Worm (Caenorhabditis elegans) whole organism, L4/young adult: ENCODE measurements around the gene agr-1.

ENCODE experiments used
- dao-5 ChIP-seq: sonication (generic microtip); optimal IDR thresholded peaks from 2 replicates; lab custom pipeline; 2016; ENCODE audit warnings: missing genotype, missing genetic modification characterization, moderate library complexity, missing compliant biosample characterization
- him-1 ChIP-seq: sonication (generic microtip); optimal IDR thresholded peaks from 2 replicates; lab custom pipeline; 2016; ENCODE audit warnings: missing genotype, missing genetic modification reagents, missing genetic modification characterization, missing compliant biosample characterization

DNA sequence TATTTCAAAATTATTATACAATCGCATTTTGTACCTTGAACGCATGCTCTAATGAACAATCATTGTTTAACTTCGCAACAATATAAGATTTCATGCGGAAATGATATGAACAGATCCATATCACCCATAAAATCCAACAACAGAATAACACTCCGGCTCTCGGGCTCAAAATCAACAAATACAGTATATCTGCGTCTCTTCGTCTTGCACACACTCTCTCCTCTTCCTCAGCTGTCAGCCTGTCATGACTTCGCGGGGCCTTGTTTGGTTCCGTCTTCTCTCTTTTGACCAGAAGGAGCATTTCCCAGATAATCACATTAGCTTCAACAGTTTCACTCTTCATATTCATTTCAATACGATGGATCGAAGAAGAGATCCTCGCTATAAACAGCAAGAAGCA is 18.7 kb downstream of the agr-1 start, which contains the start of gene F41G3.3:
- TF ChIP-seq him-1 (tag; lab: Kevin White, UChicago) = no peak
- TF ChIP-seq dao-5 (tag; lab: Kevin White, UChicago) = no peak
